Fruit fly (Drosophila melanogaster): ENCODE results near the gene Octbeta1R.

The Octbeta1R gene

dm6 chr3R:22526353-22526907 is 29.4 kb downstream of the Octbeta1R start (continued):
- TF ChIP-seq Adf1 (GFP tag; IDR thresholded peaks at IDR 0.05) = no peak
- TF ChIP-seq btn (GFP tag; optimal IDR thresholded peaks at IDR 0.05) = no peak
- TF ChIP-seq Oli (tag; optimal IDR thresholded peaks at IDR 0.05) = peak; percentile 14
- TF ChIP-seq CG6272 (GFP tag; IDR thresholded peaks at IDR 0.05) = no peak
- TF ChIP-seq wor (GFP tag; IDR thresholded peaks at IDR 0.05) = no peak
- 0 out of 2 replicates have a peak, but pooled peaks have one; percentile 45 for TF ChIP-seq CG14667 (GFP tag; IDR thresholded peaks at IDR 0.05)
- TF ChIP-seq cwo (GFP tag; optimal IDR thresholded peaks at IDR 0.05) = no peak
- 0 out of 2 replicates have a peak, but pooled peaks have one; percentile 7 for TF ChIP-seq Xrp1 (GFP tag; IDR thresholded peaks at IDR 0.05)
- no peak for TF ChIP-seq sob (GFP tag; IDR thresholded peaks at IDR 0.05)
- no peak for TF ChIP-seq dmrt11E (tag; optimal IDR thresholded peaks at IDR 0.05)
- TF ChIP-seq mirr (GFP tag; optimal IDR thresholded peaks at IDR 0.05) = peak; percentile 17
- TF ChIP-seq Gsc (GFP tag; IDR thresholded peaks at IDR 0.05) = no peak
- peak; percentile 9 for TF ChIP-seq CG9609 (GFP tag; optimal IDR thresholded peaks at IDR 0.05)
- TF ChIP-seq CG10565 (GFP tag; optimal IDR thresholded peaks at IDR 0.05) = no peak
- TF ChIP-seq her (GFP tag; optimal IDR thresholded peaks at IDR 0.05) = no peak
- TF ChIP-seq usp (GFP tag; optimal IDR thresholded peaks at IDR 0.05) = no peak
- peak; percentile 20 for TF ChIP-seq CG13775 (GFP tag; optimal IDR thresholded peaks at IDR 0.05)
- TF ChIP-seq ssp (GFP tag; IDR thresholded peaks at IDR 0.05) = 0 out of 2 replicates have a peak, but pooled peaks have one; percentile 15
- TF ChIP-seq CG8089 (GFP tag; optimal IDR thresholded peaks at IDR 0.05) = no peak
- no peak for TF ChIP-seq Dp (GFP tag; optimal IDR thresholded peaks at IDR 0.05)
- no peak for TF ChIP-seq CG2116 (GFP tag; optimal IDR thresholded peaks at IDR 0.05)
- no peak for TF ChIP-seq CG15073 (GFP tag; optimal IDR thresholded peaks at IDR 0.05)
- no peak for TF ChIP-seq Hr39 (optimal IDR thresholded peaks at IDR 0.05)
- TF ChIP-seq CG11504 (tag; optimal IDR thresholded peaks at IDR 0.05) = peak; percentile 44
- TF ChIP-seq gro (GFP tag; optimal IDR thresholded peaks at IDR 0.05) = no peak
- no peak for TF ChIP-seq CG9797 (GFP tag; optimal IDR thresholded peaks at IDR 0.05)
- peak; percentile 42 for TF ChIP-seq CG2120 (GFP tag; optimal IDR thresholded peaks at IDR 0.05)
- TF ChIP-seq phol (tag; optimal IDR thresholded peaks at IDR 0.05) = peak; percentile 30
- peak; percentile 36 for TF ChIP-seq shn (GFP tag; optimal IDR thresholded peaks at IDR 0.05)
- no peak for TF ChIP-seq ftz-f1 (GFP tag; optimal IDR thresholded peaks at IDR 0.05)
- no peak for TF ChIP-seq zfh2 (GFP tag; optimal IDR thresholded peaks at IDR 0.05)
- TF ChIP-seq exex (tag; optimal IDR thresholded peaks at IDR 0.05) = peak; percentile 28
- no peak for TF ChIP-seq Tbp (GFP tag; optimal IDR thresholded peaks at IDR 0.05)
- TF ChIP-seq CG34376 (GFP tag; optimal IDR thresholded peaks at IDR 0.05) = no peak
- no peak for TF ChIP-seq CG8388 (GFP tag; optimal IDR thresholded peaks at IDR 0.05)
- TF ChIP-seq ap (GFP tag; IDR thresholded peaks at IDR 0.05) = 0 out of 2 replicates have a peak, but pooled peaks have one; percentile 24
- TF ChIP-seq Hmr (GFP tag; optimal IDR thresholded peaks at IDR 0.05) = no peak
- peak; percentile 6 for TF ChIP-seq CG18764 (GFP tag; optimal IDR thresholded peaks at IDR 0.05)
- no peak for TF ChIP-seq CG3065 (GFP tag; optimal IDR thresholded peaks at IDR 0.05)
- TF ChIP-seq CG4820 (GFP tag; optimal IDR thresholded peaks at IDR 0.05) = no peak
- no peak for TF ChIP-seq gcm (GFP tag; optimal IDR thresholded peaks at IDR 0.05)
- TF ChIP-seq bcd (GFP tag; optimal IDR thresholded peaks at IDR 0.05) = peak; percentile 31
- TF ChIP-seq mam (GFP tag; optimal IDR thresholded peaks at IDR 0.05) = peak; percentile 41
- no peak for TF ChIP-seq unpg (GFP tag; optimal IDR thresholded peaks at IDR 0.05)
- no peak for TF ChIP-seq luna (GFP tag; optimal IDR thresholded peaks at IDR 0.05)
- TF ChIP-seq CG11398 (GFP tag; optimal IDR thresholded peaks at IDR 0.05) = no peak
- no peak for TF ChIP-seq CG14860 (GFP tag; IDR thresholded peaks at IDR 0.05; ENCODE audit: partially characterized antibody)
- no peak for TF ChIP-seq CG2202 (tag; optimal IDR thresholded peaks at IDR 0.05)
- no peak for TF ChIP-seq Spps (tag; optimal IDR thresholded peaks at IDR 0.05)
- TF ChIP-seq CG16779 (GFP tag; IDR thresholded peaks at IDR 0.05) = no peak
- peak; percentile 89 for TF ChIP-seq Med (GFP tag)
- peak; percentile 46; the same call in 1 of the 3 replicates for TF ChIP-seq CG6175 (GFP tag; IDR thresholded peaks at IDR 0.05)
